Fruit fly (Drosophila melanogaster) whole organism, embryonic: ENCODE data around the gene Rpp20.

Source experiments
- Abd-B ChIP-seq: fragments of 200-800 bp; sonication (Bioruptor generic); optimal IDR thresholded peaks from 2 replicates; lab custom pipeline; 2018; ENCODE audit warnings: missing biosample characterization, mild to moderate bottlenecking, missing genetic modification characterization, moderate library complexity
- BEAF-32 ChIP-seq: fragments of 200-800 bp; sonication (Bioruptor generic); optimal IDR thresholded peaks from 3 replicates; lab custom pipeline; 2017; ENCODE audit warnings: missing biosample characterization, missing genetic modification characterization, mild to moderate bottlenecking, moderate library complexity, missing genetic modification reagents
- Blimp-1 ChIP-seq: fragments of 200-800 bp; sonication (Bioruptor generic); optimal IDR thresholded peaks from 3 replicates; lab custom pipeline; 2018; ENCODE audit warnings: missing biosample characterization, missing genetic modification characterization, mild to moderate bottlenecking, moderate library complexity, missing genetic modification reagents
- CG11456 ChIP-seq: fragments of 200-800 bp; sonication (Bioruptor generic); IDR thresholded peaks from 3 replicates; pipeline ENCODE4 v1.3.6; 2022; ENCODE audit warnings: missing biosample characterization, missing genetic modification characterization
- CG12299 ChIP-seq: fragments of 200-800 bp; sonication (Bioruptor generic); optimal IDR thresholded peaks from 2 replicates; lab custom pipeline; 2018; ENCODE audit warnings: missing biosample characterization, mild to moderate bottlenecking, missing genetic modification characterization
- CG12659 ChIP-seq: fragments of 200-800 bp; sonication (Bioruptor generic); optimal IDR thresholded peaks from 3 replicates; lab custom pipeline; 2017; ENCODE audit warnings: mild to moderate bottlenecking, missing biosample characterization, missing genetic modification reagents, missing genetic modification characterization
- CG13894 ChIP-seq: fragments of 200-800 bp; sonication (Bioruptor generic); optimal IDR thresholded peaks from 3 replicates; lab custom pipeline; 2018; ENCODE audit warnings: missing biosample characterization, mild to moderate bottlenecking, missing genetic modification characterization, moderate library complexity
- CG14710 ChIP-seq: fragments of 200-800 bp; sonication (Bioruptor generic); optimal IDR thresholded peaks from 3 replicates; lab custom pipeline; 2019; ENCODE audit warnings: missing biosample characterization, mild to moderate bottlenecking, missing genetic modification characterization, moderate library complexity
- CG15011 ChIP-seq: fragments of 200-800 bp; sonication (Bioruptor generic); optimal IDR thresholded peaks from 3 replicates; lab custom pipeline; 2018; ENCODE audit warnings: missing biosample characterization, mild to moderate bottlenecking, missing genetic modification characterization
- CG1603 ChIP-seq: fragments of 200-800 bp; sonication (Bioruptor generic); optimal IDR thresholded peaks from 2 replicates; lab custom pipeline; 2019; ENCODE audit warnings: missing biosample characterization, mild to moderate bottlenecking, missing genetic modification characterization, moderate library complexity
- CG17802 ChIP-seq: fragments of 200-800 bp; sonication (Bioruptor generic); optimal IDR thresholded peaks from 2 replicates; lab custom pipeline; 2018; ENCODE audit warnings: missing biosample characterization, mild to moderate bottlenecking, missing genetic modification characterization, moderate library complexity
- CG18619 ChIP-seq: fragments of 200-800 bp; sonication (Bioruptor generic); optimal IDR thresholded peaks from 3 replicates; lab custom pipeline; 2017; ENCODE audit warnings: missing biosample characterization, mild to moderate bottlenecking, missing genetic modification characterization
- CG2116 ChIP-seq: fragments of 200-800 bp; sonication (Bioruptor generic); optimal IDR thresholded peaks from 3 replicates; lab custom pipeline; 2018; ENCODE audit warnings: missing biosample characterization, mild to moderate bottlenecking, missing genetic modification characterization
- CG2202 ChIP-seq: fragments of 200-800 bp; sonication (Bioruptor generic); optimal IDR thresholded peaks from 2 replicates; lab custom pipeline; 2018; ENCODE audit warnings: missing biosample characterization, mild to moderate bottlenecking, missing genetic modification characterization
- CG2875 ChIP-seq: fragments of 200-800 bp; sonication (Bioruptor generic); optimal IDR thresholded peaks from 2 replicates; lab custom pipeline; 2017; ENCODE audit warnings: missing biosample characterization, mild to moderate bottlenecking, missing genetic modification characterization, missing genetic modification reagents
- CG31224 ChIP-seq: fragments of 200-800 bp; sonication (Bioruptor generic); IDR thresholded peaks from 2 replicates; pipeline ENCODE4 v1.3.6; 2022; ENCODE audit warnings: missing biosample characterization, missing genetic modification characterization
- CG32772 ChIP-seq: fragments of 200-800 bp; sonication (Bioruptor generic); IDR thresholded peaks from 2 replicates; pipeline ENCODE4 v1.3.6; 2022; ENCODE audit warnings: missing biosample characterization, missing genetic modification characterization
- CG34224 ChIP-seq: fragments of 200-800 bp; sonication (Bioruptor generic); IDR thresholded peaks from 3 replicates; pipeline ENCODE4 v1.3.6; 2022; ENCODE audit warnings: missing biosample characterization, missing genetic modification characterization; ENCODE audit not compliant: partially characterized antibody
- CG4424 ChIP-seq: fragments of 200-800 bp; sonication (Bioruptor generic); optimal IDR thresholded peaks from 3 replicates; lab custom pipeline; 2016; ENCODE audit warnings: missing biosample characterization, missing genetic modification characterization
- CG4730 ChIP-seq: fragments of 200-800 bp; sonication (Bioruptor generic); IDR thresholded peaks from 2 replicates; pipeline ENCODE4 v1.3.6; 2022; ENCODE audit warnings: missing biosample characterization, missing genetic modification characterization
- CG6791 ChIP-seq: fragments of 200-800 bp; sonication (Bioruptor generic); IDR thresholded peaks from 3 replicates; pipeline ENCODE4 v1.3.6; 2022; ENCODE audit warnings: missing biosample characterization, missing genetic modification characterization; ENCODE audit not compliant: partially characterized antibody
- CG7839 ChIP-seq: fragments of 200-800 bp; sonication (Bioruptor generic); optimal IDR thresholded peaks from 3 replicates; lab custom pipeline; 2018; ENCODE audit warnings: missing biosample characterization, mild to moderate bottlenecking, missing genetic modification characterization, moderate library complexity
- CG8924 ChIP-seq: fragments of 200-800 bp; optimal IDR thresholded peaks from 3 replicates; lab custom pipeline; 2019; ENCODE audit warnings: missing biosample characterization, mild to moderate bottlenecking, missing genetic modification characterization, moderate library complexity
- CG8944 ChIP-seq: fragments of 200-800 bp; sonication (Bioruptor generic); optimal IDR thresholded peaks from 3 replicates; lab custom pipeline; 2016; ENCODE audit warnings: missing biosample characterization, missing genetic modification characterization
- CHES-1-like ChIP-seq: fragments of 200-800 bp; sonication (Bioruptor generic); optimal IDR thresholded peaks from 2 replicates; lab custom pipeline; 2016; ENCODE audit warnings: missing biosample characterization, missing genetic modification characterization
- Dll ChIP-seq: fragments of 200-800 bp; sonication (Bioruptor generic); IDR thresholded peaks from 4 replicates; pipeline ENCODE4 v1.3.6; 2022; ENCODE audit warnings: missing biosample characterization, missing genetic modification characterization; ENCODE audit not compliant: partially characterized antibody
- Ets97D ChIP-seq: fragments of 200-800 bp; sonication (Bioruptor generic); optimal IDR thresholded peaks from 3 replicates; lab custom pipeline; 2016; ENCODE audit warnings: missing biosample characterization, missing genetic modification characterization
- HmgD ChIP-seq: fragments of 200-800 bp; sonication (Bioruptor generic); optimal IDR thresholded peaks from 3 replicates; lab custom pipeline; 2016; ENCODE audit warnings: missing biosample characterization, missing genetic modification characterization
- MBD-R2 ChIP-seq: fragments of 200-800 bp; sonication (Bioruptor generic); IDR thresholded peaks from 2 replicates; pipeline ENCODE4 v1.3.6; 2022; ENCODE audit warnings: missing biosample characterization, missing genetic modification characterization
- Myb ChIP-seq: fragments of 200-800 bp; sonication (Bioruptor generic); optimal IDR thresholded peaks from 2 replicates; lab custom pipeline; 2016; ENCODE audit warnings: missing biosample characterization, missing genetic modification characterization
- Ravus ChIP-seq: fragments of 200-800 bp; sonication (Bioruptor generic); IDR thresholded peaks from 2 replicates; pipeline ENCODE4 v1.3.6; 2022; ENCODE audit warnings: missing biosample characterization, missing genetic modification characterization
- Sin3A ChIP-seq: fragments of >200 bp; optimal IDR thresholded peaks from 2 replicates; lab custom pipeline; 2018
- Stat92E ChIP-seq, 3 experiments: fragments of >200 bp in 2 of 3; fragments of 200-800 bp in 1 of 3; sonication (Bioruptor generic) in 1 of 3; optimal IDR thresholded peaks; 2 replicates each; lab custom pipeline; 2017 to 2019; ENCODE audit warnings: missing biosample characterization in 3 of 3, missing genetic modification characterization in 3 of 3, mild to moderate bottlenecking in 1 of 3, moderate library complexity in 1 of 3
- Trl ChIP-seq, 3 experiments: fragments of >200 bp in 2 of 3; fragments of 200-800 bp in 1 of 3; sonication (Bioruptor generic) in 1 of 3; optimal IDR thresholded peaks; 2 replicates in 1 of 3; 3 replicates in 2 of 3; lab custom pipeline; 2016 to 2017; ENCODE audit warnings: missing biosample characterization in 1 of 3, missing genetic modification characterization in 1 of 3
- ac ChIP-seq: fragments of 200-800 bp; sonication (Bioruptor generic); optimal IDR thresholded peaks from 3 replicates; lab custom pipeline; 2017; ENCODE audit warnings: missing biosample characterization, mild to moderate bottlenecking, missing genetic modification characterization
- ap ChIP-seq: fragments of 200-800 bp; sonication (Bioruptor generic); IDR thresholded peaks from 2 replicates; pipeline ENCODE4 v1.3.6; 2022; ENCODE audit warnings: missing biosample characterization, missing genetic modification characterization
- bab2 ChIP-seq: fragments of 200-800 bp; sonication (Bioruptor generic); optimal IDR thresholded peaks from 2 replicates; lab custom pipeline; 2016; ENCODE audit warnings: missing biosample characterization, missing genetic modification characterization
- bcd ChIP-seq: fragments of 200-800 bp; sonication (Bioruptor generic); optimal IDR thresholded peaks from 2 replicates; lab custom pipeline; 2017; ENCODE audit warnings: missing biosample characterization, mild to moderate bottlenecking, missing genetic modification characterization
- corto ChIP-seq: fragments of 200-800 bp; sonication (Bioruptor generic); optimal IDR thresholded peaks from 2 replicates; lab custom pipeline; 2016; ENCODE audit warnings: missing biosample characterization, mild to moderate bottlenecking, missing genetic modification characterization, moderate library complexity
- ewg ChIP-seq: fragments of 200-800 bp; sonication (Bioruptor generic); optimal IDR thresholded peaks from 3 replicates; lab custom pipeline; 2017; ENCODE audit warnings: mild to moderate bottlenecking, missing biosample characterization, missing genetic modification reagents, missing genetic modification characterization
- gcm2 ChIP-seq: fragments of 200-800 bp; sonication (Bioruptor generic); optimal IDR thresholded peaks from 2 replicates; lab custom pipeline; 2016; ENCODE audit warnings: missing biosample characterization, missing genetic modification characterization
- grn ChIP-seq: fragments of 200-800 bp; sonication (Bioruptor generic); optimal IDR thresholded peaks from 3 replicates; lab custom pipeline; 2017; ENCODE audit warnings: missing biosample characterization, missing genetic modification characterization
- hbn ChIP-seq: fragments of 200-800 bp; sonication (Bioruptor generic); IDR thresholded peaks from 2 replicates; pipeline ENCODE4 v1.3.6; 2022; ENCODE audit warnings: missing biosample characterization, missing genetic modification characterization; ENCODE audit not compliant: partially characterized antibody
- lilli ChIP-seq: fragments of 200-800 bp; sonication (Bioruptor generic); optimal IDR thresholded peaks from 3 replicates; lab custom pipeline; 2016; ENCODE audit warnings: missing biosample characterization, missing genetic modification characterization
- prd ChIP-seq, 3 experiments: fragments of >200 bp in 2 of 3; fragments of 200-800 bp in 1 of 3; sonication (Bioruptor generic) in 1 of 3; optimal IDR thresholded peaks in 2 of 3; IDR thresholded peaks in 1 of 3; 2 replicates in 2 of 3; 3 replicates in 1 of 3; pipeline versions ENCODE4 v1.3.6 to Lab custom; 2017 to 2022; ENCODE audit warnings: missing biosample characterization in 1 of 3, missing genetic modification characterization in 1 of 3
- tna ChIP-seq: fragments of 200-800 bp; sonication (Bioruptor generic); IDR thresholded peaks from 2 replicates; pipeline ENCODE4 v1.3.6; 2022; ENCODE audit warnings: missing biosample characterization, missing genetic modification characterization; ENCODE audit not compliant: partially characterized antibody
- vnd ChIP-seq: fragments of 200-800 bp; sonication (Bioruptor generic); IDR thresholded peaks from 3 replicates; pipeline ENCODE4 v1.3.6; 2022; ENCODE audit warnings: missing biosample characterization, missing genetic modification characterization; ENCODE audit not compliant: partially characterized antibody

The Rpp20 gene

DNA sequence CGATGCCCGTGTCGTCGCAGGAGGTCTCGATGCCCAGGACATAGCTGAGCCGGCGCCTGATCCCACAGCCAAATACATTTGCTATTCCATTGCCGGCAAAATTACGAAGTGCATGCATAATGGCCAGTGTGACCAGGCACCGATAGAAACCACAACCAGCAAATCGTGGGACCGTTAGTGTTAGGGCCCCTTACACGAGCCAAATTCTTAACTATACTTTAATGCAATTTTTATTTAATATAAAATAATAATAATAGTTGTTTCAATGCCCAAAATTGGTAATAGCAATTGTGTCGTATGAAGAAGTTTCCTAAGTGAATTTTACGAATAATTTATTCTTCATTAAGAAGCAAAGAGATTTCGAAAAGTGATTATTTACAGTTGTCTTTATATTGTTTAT, 42.6 kb upstream of the Rpp20 start, which contains the start of gene Tcs4 (continued):
- no peak for TF ChIP-seq Blimp-1 (GFP tag; lab: Kevin White, UChicago)
- no peak for TF ChIP-seq CG31224 (GFP tag; lab: Robert Waterston, UW)
- no peak for TF ChIP-seq Ets97D (GFP tag; lab: Kevin White, UChicago)

dm6 chrX:19704083-19704482, 40.1 kb upstream of the Rpp20 start, which contains the start of the genes CG14230 and CG14232:
TSS of gene CG14230 (plus strand) at chrX:19704176.
TSS of gene CG14232 (minus strand) at chrX:19704259.
- TF ChIP-seq HmgD (GFP tag; lab: Kevin White, UChicago) = no peak
- peak; percentile 61 for TF ChIP-seq Abd-B (GFP tag; lab: Kevin White, UChicago)
- no peak for TF ChIP-seq CG32772 (GFP tag; lab: Robert Waterston, UW)
- no peak for TF ChIP-seq prd (optimal IDR thresholded peaks at IDR 0.05; lab: Kevin White, UChicago)
- no peak for TF ChIP-seq prd (GFP tag; IDR thresholded peaks at IDR 0.05; lab: Robert Waterston, UW)
- TF ChIP-seq ap = no peak
- peak; percentile 56; the same call in 2 of the 3 replicates for TF ChIP-seq CG34224 (GFP tag; lab: Robert Waterston, UW)
- no peak for TF ChIP-seq CG18619 (GFP tag; lab: Kevin White, UChicago)
- no peak for TF ChIP-seq gcm2 (GFP tag; lab: Kevin White, UChicago)
- no peak for TF ChIP-seq CG17802 (tag; lab: Kevin White, UChicago)
- TF ChIP-seq CG14710 (tag; lab: Kevin White, UChicago) = peak; percentile 62
- TF ChIP-seq Myb (GFP tag; lab: Kevin White, UChicago) = peak; percentile 22
- TF ChIP-seq ewg (GFP tag; lab: Kevin White, UChicago) = peak; percentile 26
- TF ChIP-seq CG8924 (tag; lab: Kevin White, UChicago) = peak; percentile 11
- no peak for TF ChIP-seq CG15011 (GFP tag; lab: Kevin White, UChicago)
- peak; percentile 84 for TF ChIP-seq Sin3A (lab: Kevin White, UChicago)
- no peak for TF ChIP-seq CG8944 (GFP tag; lab: Kevin White, UChicago)
- TF ChIP-seq CG2202 (tag; lab: Kevin White, UChicago) = no peak
- TF ChIP-seq lilli (GFP tag; lab: Kevin White, UChicago) = no peak
- peak; percentile 51 for TF ChIP-seq CG12659
- no peak for TF ChIP-seq corto (GFP tag; lab: Kevin White, UChicago)
- TF ChIP-seq bab2 (GFP tag; lab: Kevin White, UChicago) = no peak
- no peak for TF ChIP-seq grn (GFP tag; lab: Kevin White, UChicago)
- TF ChIP-seq CG1603 (tag; lab: Kevin White, UChicago) = peak; percentile 71
- TF ChIP-seq BEAF-32 (GFP tag; lab: Kevin White, UChicago) = peak; percentile 42
- no peak for TF ChIP-seq CG4730
- 0 out of 4 replicates have a peak, but pooled peaks have one; percentile 42 for TF ChIP-seq Dll (GFP tag; lab: Robert Waterston, UW)
- no peak for TF ChIP-seq CG11456 (GFP tag; lab: Robert Waterston, UW)
- peak; percentile 56 for TF ChIP-seq CG2116
- peak; percentile 30; the same call in 1 of the 2 replicates for TF ChIP-seq hbn
- no peak for TF ChIP-seq CG4424 (GFP tag; lab: Kevin White, UChicago)
- no peak for TF ChIP-seq vnd (GFP tag; lab: Robert Waterston, UW)
- TF ChIP-seq Trl (optimal IDR thresholded peaks at IDR 0.05; lab: Kevin White, UChicago) = no peak
- no peak for TF ChIP-seq Trl (GFP tag; optimal IDR thresholded peaks at IDR 0.05; lab: Kevin White, UChicago)
- TF ChIP-seq CG7839 (tag; lab: Kevin White, UChicago) = no peak
- TF ChIP-seq CG12299 = no peak
- no peak for TF ChIP-seq Stat92E (GFP tag; optimal IDR thresholded peaks at IDR 0.05; lab: Kevin White, UChicago)
- TF ChIP-seq CG6791 (GFP tag; lab: Robert Waterston, UW) = no peak
- TF ChIP-seq CG2875 = no peak
- TF ChIP-seq CG13894 (tag; lab: Kevin White, UChicago) = no peak
- TF ChIP-seq tna = no peak
- peak; percentile 62 for TF ChIP-seq CHES-1-like (GFP tag; lab: Kevin White, UChicago)
- peak; percentile 88 for TF ChIP-seq MBD-R2
- TF ChIP-seq bcd (GFP tag; lab: Kevin White, UChicago) = no peak
- no peak for TF ChIP-seq ac
- TF ChIP-seq Ravus (GFP tag; lab: Robert Waterston, UW) = no peak
